Worm (Caenorhabditis elegans): ENCODE results near the gene smf-3.

- TF ChIP-seq ztf-11 (tag; optimal IDR thresholded peaks at IDR 0.05) (no peak), lin-39 (tag; optimal IDR thresholded peaks at IDR 0.05) (no peak), elt-2 (tag; optimal IDR thresholded peaks at IDR 0.05) (no peak), fos-1 (tag; optimal IDR thresholded peaks at IDR 0.05) (no peak), pha-4 (tag; optimal IDR thresholded peaks at IDR 0.05) (no peak), pqm-1 (tag; optimal IDR thresholded peaks at IDR 0.05) (no peak)
Measured at ce11 chrIV:2650031-2650430, 31.4 kb downstream of the smf-3 start.

Measured in whole organism, L3 larva.